Fruit fly (Drosophila melanogaster) whole organism, adult: ENCODE results near the gene CG9123.

Experiments
- CG11617 ChIP-seq: fragments of 200-800 bp; sonication (Bioruptor generic); optimal IDR thresholded peaks from 2 replicates; lab custom pipeline; 2017; ENCODE audit warnings: mild to moderate bottlenecking, missing biosample characterization, missing genetic modification reagents, missing genetic modification characterization
- CG12768 ChIP-seq: fragments of 200-800 bp; sonication (Bioruptor generic); optimal IDR thresholded peaks from 2 replicates; lab custom pipeline; 2017; ENCODE audit warnings: missing biosample characterization, missing genetic modification characterization, mild to moderate bottlenecking, moderate library complexity, missing genetic modification reagents
- CG14711 ChIP-seq: fragments of 200-800 bp; sonication (Bioruptor generic); optimal IDR thresholded peaks from 2 replicates; lab custom pipeline; 2018; ENCODE audit warnings: missing biosample characterization, mild to moderate bottlenecking, missing genetic modification characterization, moderate library complexity
- CG1620 ChIP-seq: fragments of 200-800 bp; sonication (Bioruptor generic); optimal IDR thresholded peaks from 2 replicates; lab custom pipeline; 2016; ENCODE audit warnings: missing biosample characterization, missing genetic modification characterization
- CG33017 ChIP-seq: fragments of 200-800 bp; sonication (Bioruptor generic); optimal IDR thresholded peaks from 2 replicates; lab custom pipeline; 2018; ENCODE audit warnings: missing biosample characterization, mild to moderate bottlenecking, missing genetic modification characterization, moderate library complexity
- CG5204 ChIP-seq: fragments of 200-800 bp; sonication (Bioruptor generic); optimal IDR thresholded peaks from 2 replicates; lab custom pipeline; 2016; ENCODE audit warnings: missing biosample characterization, missing genetic modification characterization
- CG7045 ChIP-seq: fragments of 200-800 bp; sonication (Bioruptor generic); optimal IDR thresholded peaks from 2 replicates; lab custom pipeline; 2017; ENCODE audit warnings: missing biosample characterization, mild to moderate bottlenecking, missing genetic modification characterization
- CG7101 ChIP-seq: fragments of 200-800 bp; sonication (Bioruptor generic); optimal IDR thresholded peaks from 2 replicates; lab custom pipeline; 2018; ENCODE audit warnings: missing biosample characterization, mild to moderate bottlenecking, missing genetic modification characterization, moderate library complexity
- Clk ChIP-seq: fragments of 200-800 bp; sonication (Bioruptor generic); optimal IDR thresholded peaks from 2 replicates; lab custom pipeline; 2017; ENCODE audit warnings: missing biosample characterization, missing genetic modification characterization
- Crg-1 ChIP-seq: fragments of 200-800 bp; sonication (Bioruptor generic); optimal IDR thresholded peaks from 2 replicates; lab custom pipeline; 2016; ENCODE audit warnings: missing biosample characterization, missing genetic modification characterization
- Hr96 ChIP-seq: fragments of 200-800 bp; sonication (Bioruptor generic); optimal IDR thresholded peaks from 2 replicates; lab custom pipeline; 2016; ENCODE audit warnings: missing biosample characterization, missing genetic modification characterization
- Mnt ChIP-seq: fragments of 200-800 bp; sonication (Bioruptor generic); optimal IDR thresholded peaks from 2 replicates; lab custom pipeline; 2016; ENCODE audit warnings: missing biosample characterization, mild to moderate bottlenecking, missing genetic modification characterization
- bab1 ChIP-seq: fragments of 200-800 bp; sonication (Bioruptor generic); optimal IDR thresholded peaks from 3 replicates; lab custom pipeline; 2019; ENCODE audit warnings: missing biosample characterization, mild to moderate bottlenecking, missing genetic modification characterization, moderate library complexity
- cic ChIP-seq: fragments of 200-800 bp; sonication (Bioruptor generic); optimal IDR thresholded peaks from 2 replicates; lab custom pipeline; 2017; ENCODE audit warnings: missing biosample characterization, mild to moderate bottlenecking, missing genetic modification characterization, moderate library complexity
- cnc ChIP-seq, 2 experiments: fragments of >200 bp; optimal IDR thresholded peaks; 2 replicates each; lab custom pipeline; 2017
- kay ChIP-seq: fragments of 200-800 bp; sonication (Bioruptor generic); peaks from one replicate; lab custom pipeline; 2016; ENCODE audit warnings: missing biosample characterization, missing genetic modification characterization, borderline replicate concordance
- ovo ChIP-seq: fragments of 200-800 bp; sonication (Bioruptor generic); optimal IDR thresholded peaks from 2 replicates; lab custom pipeline; 2016; ENCODE audit warnings: missing biosample characterization, missing genetic modification characterization
- pad ChIP-seq: fragments of 200-800 bp; sonication (Bioruptor generic); optimal IDR thresholded peaks from 3 replicates; lab custom pipeline; 2017; ENCODE audit warnings: missing biosample characterization, missing genetic modification characterization, mild to moderate bottlenecking, moderate library complexity, missing genetic modification reagents
- tj ChIP-seq: fragments of 200-800 bp; sonication (Bioruptor generic); optimal IDR thresholded peaks from 3 replicates; lab custom pipeline; 2017; ENCODE audit warnings: missing biosample characterization, mild to moderate bottlenecking, missing genetic modification characterization, moderate library complexity
- toe ChIP-seq: fragments of 200-800 bp; sonication (Bioruptor generic); optimal IDR thresholded peaks from 2 replicates; lab custom pipeline; 2016; ENCODE audit warnings: missing biosample characterization, missing genetic modification characterization

CG9123 gene

dm6 chrX:15342017-15342416, at the start of gene CG9123:
TSS of gene CG9123 (minus strand) at chrX:15342117.
- TF ChIP-seq toe (GFP tag; lab: Kevin White, UChicago): no peak

- TF ChIP-seq ovo (GFP tag; lab: Kevin White, UChicago): no peak
- no peak for TF ChIP-seq Hr96 (GFP tag; lab: Kevin White, UChicago)
Observed at dm6 chrX:15387344-15387743, 45.4 kb upstream of the CG9123 start.

dm6 chrX:15385176-15386056, 43.5 kb upstream of the CG9123 start, which contains the start of gene CG9164:
TSS of gene CG9164 (minus strand) at chrX:15385441.
- no peak for TF ChIP-seq Clk (GFP tag; lab: Kevin White, UChicago)
- no peak for TF ChIP-seq Hr96 (GFP tag; lab: Kevin White, UChicago)
- TF ChIP-seq CG14711 (tag; lab: Kevin White, UChicago): no peak
- no peak for TF ChIP-seq CG11617 (GFP tag; lab: Kevin White, UChicago)
- TF ChIP-seq Mnt: no peak
- TF ChIP-seq pad (GFP tag; lab: Kevin White, UChicago): no peak
- TF ChIP-seq CG33017 (tag; lab: Kevin White, UChicago): no peak
- no peak for TF ChIP-seq bab1 (GFP tag; lab: Kevin White, UChicago)
- no peak for TF ChIP-seq CG5204 (GFP tag; lab: Kevin White, UChicago)
- no peak for TF ChIP-seq CG7045
- TF ChIP-seq cic: no peak
- TF ChIP-seq tj (GFP tag; lab: Kevin White, UChicago): no peak
- no peak for TF ChIP-seq toe (GFP tag; lab: Kevin White, UChicago)
- no peak for TF ChIP-seq CG7101

dm6 chrX:15383513-15384373, 41.8 kb upstream of the CG9123 start:
- TF ChIP-seq CG7101 (no peak), toe (GFP tag; lab: Kevin White, UChicago) (peak; percentile 27)

dm6 chrX:15380207-15380606, 38.3 kb upstream of the CG9123 start:
- TF ChIP-seq toe (GFP tag; lab: Kevin White, UChicago): no peak
- no peak for TF ChIP-seq CG7101
- no peak for TF ChIP-seq cic
- no peak for TF ChIP-seq CG11617 (GFP tag; lab: Kevin White, UChicago)
- TF ChIP-seq CG7045: no peak
- no peak for TF ChIP-seq Hr96 (GFP tag; lab: Kevin White, UChicago)
- no peak for TF ChIP-seq tj (GFP tag; lab: Kevin White, UChicago)
- TF ChIP-seq CG33017 (tag; lab: Kevin White, UChicago): no peak

dm6 chrX:15379014-15379491, 37.1 kb upstream of the CG9123 start, which contains the start of gene acj6:
TSS of gene acj6 (minus strand) at chrX:15379064.
- TF ChIP-seq toe (GFP tag; lab: Kevin White, UChicago) (no peak), ovo (GFP tag; lab: Kevin White, UChicago) (no peak), Crg-1 (GFP tag; lab: Kevin White, UChicago) (no peak), Hr96 (GFP tag; lab: Kevin White, UChicago) (no peak), pad (GFP tag; lab: Kevin White, UChicago) (no peak), CG7101 (no peak), CG14711 (tag; lab: Kevin White, UChicago) (no peak), CG7045 (no peak), bab1 (GFP tag; lab: Kevin White, UChicago) (no peak), tj (GFP tag; lab: Kevin White, UChicago) (no peak), Clk (GFP tag; lab: Kevin White, UChicago) (no peak), CG12768 (GFP tag; lab: Kevin White, UChicago) (no peak), kay (GFP tag; lab: Kevin White, UChicago) (no peak)

dm6 chrX:15370103-15370502, 28.2 kb upstream of the CG9123 start:
- TF ChIP-seq CG11617 (GFP tag; lab: Kevin White, UChicago) (no peak), Hr96 (GFP tag; lab: Kevin White, UChicago) (no peak), bab1 (GFP tag; lab: Kevin White, UChicago) (no peak), cnc (optimal IDR thresholded peaks at IDR 0.05; lab: Kevin White, UChicago) (no peak), pad (GFP tag; lab: Kevin White, UChicago) (no peak), tj (GFP tag; lab: Kevin White, UChicago) (no peak), kay (GFP tag; lab: Kevin White, UChicago) (no peak), CG7101 (no peak), cic (no peak), CG7045 (no peak), Crg-1 (GFP tag; lab: Kevin White, UChicago) (no peak), CG1620 (no peak), CG14711 (tag; lab: Kevin White, UChicago) (no peak), CG5204 (GFP tag; lab: Kevin White, UChicago) (no peak), CG12768 (GFP tag; lab: Kevin White, UChicago) (no peak), ovo (GFP tag; lab: Kevin White, UChicago) (no peak), CG33017 (tag; lab: Kevin White, UChicago) (no peak), Clk (GFP tag; lab: Kevin White, UChicago) (no peak), Mnt (no peak)
